Fruit fly (Drosophila melanogaster) whole organism, embryonic: Measurements from ENCODE around the gene GstT4.

Experiments
- Atf-2 ChIP-seq: fragments of 200-800 bp; sonication (Bioruptor generic); optimal IDR thresholded peaks from 2 replicates; lab custom pipeline; 2016; ENCODE audit warnings: missing biosample characterization, missing genetic modification characterization
- CG10565 ChIP-seq: fragments of 200-800 bp; sonication (Bioruptor generic); optimal IDR thresholded peaks from 3 replicates; lab custom pipeline; 2016; ENCODE audit warnings: missing biosample characterization, mild to moderate bottlenecking, missing genetic modification characterization
- CG10979 ChIP-seq: fragments of 200-800 bp; sonication (Bioruptor generic); optimal IDR thresholded peaks from 2 replicates; lab custom pipeline; 2018; ENCODE audit warnings: missing biosample characterization, mild to moderate bottlenecking, missing genetic modification characterization, moderate library complexity
- CG12942 ChIP-seq: fragments of 200-800 bp; sonication (Bioruptor generic); optimal IDR thresholded peaks from 3 replicates; lab custom pipeline; 2016; ENCODE audit warnings: missing biosample characterization, missing genetic modification characterization
- CG13624 ChIP-seq: fragments of 200-800 bp; sonication (Bioruptor generic); optimal IDR thresholded peaks from 2 replicates; lab custom pipeline; 2016; ENCODE audit warnings: missing biosample characterization, missing genetic modification characterization
- CG17912 ChIP-seq: fragments of 200-800 bp; sonication (Bioruptor generic); optimal IDR thresholded peaks from 2 replicates; lab custom pipeline; 2018; ENCODE audit warnings: missing biosample characterization, mild to moderate bottlenecking, missing genetic modification characterization
- CG1792 ChIP-seq: fragments of 200-800 bp; sonication (Bioruptor generic); optimal IDR thresholded peaks from 2 replicates; lab custom pipeline; 2016; ENCODE audit warnings: missing biosample characterization, missing genetic modification characterization
- CG2712 ChIP-seq: fragments of 200-800 bp; optimal IDR thresholded peaks from 3 replicates; lab custom pipeline; 2019; ENCODE audit warnings: missing biosample characterization, mild to moderate bottlenecking, missing genetic modification characterization, moderate library complexity
- CG2889 ChIP-seq: fragments of 200-800 bp; sonication (Bioruptor generic); IDR thresholded peaks from 3 replicates; pipeline ENCODE4 v1.3.6; 2022; ENCODE audit warnings: missing biosample characterization, missing genetic modification characterization
- CG31388 ChIP-seq: fragments of 200-800 bp; sonication (Bioruptor generic); optimal IDR thresholded peaks from 2 replicates; lab custom pipeline; 2016; ENCODE audit warnings: missing biosample characterization, missing genetic modification characterization
- CG4282 ChIP-seq: fragments of 200-800 bp; sonication (Bioruptor generic); optimal IDR thresholded peaks from 2 replicates; lab custom pipeline; 2016; ENCODE audit warnings: missing biosample characterization, missing genetic modification characterization
- CG43689 ChIP-seq: fragments of 200-800 bp; sonication (Bioruptor generic); IDR thresholded peaks from 2 replicates; pipeline ENCODE4 v1.3.6; 2022; ENCODE audit warnings: missing biosample characterization, missing genetic modification characterization
- CG6683 ChIP-seq: fragments of 200-800 bp; sonication (Bioruptor generic); optimal IDR thresholded peaks from 2 replicates; lab custom pipeline; 2017; ENCODE audit warnings: missing biosample characterization, mild to moderate bottlenecking, missing genetic modification characterization, missing genetic modification reagents
- CG6813 ChIP-seq: fragments of 200-800 bp; sonication (Bioruptor generic); optimal IDR thresholded peaks from 2 replicates; lab custom pipeline; 2017; ENCODE audit warnings: missing biosample characterization, missing genetic modification characterization, mild to moderate bottlenecking, moderate library complexity, missing genetic modification reagents
- CG7839 ChIP-seq: fragments of 200-800 bp; sonication (Bioruptor generic); optimal IDR thresholded peaks from 3 replicates; lab custom pipeline; 2018; ENCODE audit warnings: missing biosample characterization, mild to moderate bottlenecking, missing genetic modification characterization, moderate library complexity
- CG8359 ChIP-seq: fragments of 200-800 bp; sonication (Bioruptor generic); optimal IDR thresholded peaks from 2 replicates; lab custom pipeline; 2017; ENCODE audit warnings: missing biosample characterization, mild to moderate bottlenecking, missing genetic modification characterization, borderline replicate concordance
- CG8765 ChIP-seq: fragments of 200-800 bp; sonication (Bioruptor generic); IDR thresholded peaks from 2 replicates; pipeline ENCODE4 v1.3.6; 2022; ENCODE audit warnings: missing biosample characterization, missing genetic modification characterization
- CTCF ChIP-seq: fragments of 200-800 bp; sonication (Bioruptor generic); optimal IDR thresholded peaks from 2 replicates; lab custom pipeline; 2017; ENCODE audit warnings: missing biosample characterization, mild to moderate bottlenecking, missing genetic modification characterization, moderate library complexity
- D ChIP-seq, 2 experiments: fragments of 200-800 bp in 1 of 2; fragments of >200 bp in 1 of 2; sonication (Bioruptor generic) in 1 of 2; optimal IDR thresholded peaks; 2 replicates in 1 of 2; 3 replicates in 1 of 2; lab custom pipeline; 2017; ENCODE audit warnings: mild to moderate bottlenecking in 1 of 2, missing biosample characterization in 1 of 2, missing genetic modification characterization in 1 of 2, missing genetic modification reagents in 1 of 2
- GATAe ChIP-seq: fragments of 200-800 bp; sonication (Bioruptor generic); conservative IDR thresholded peaks from 2 replicates; pipeline ENCODE4 v1.3.6; 2022; ENCODE audit warnings: missing biosample characterization, missing genetic modification characterization
- HmgD ChIP-seq: fragments of 200-800 bp; sonication (Bioruptor generic); optimal IDR thresholded peaks from 3 replicates; lab custom pipeline; 2016; ENCODE audit warnings: missing biosample characterization, missing genetic modification characterization
- Med ChIP-seq: fragments of 200-800 bp; sonication (Bioruptor generic); peaks from one replicate; lab custom pipeline; 2016; ENCODE audit warnings: missing biosample characterization, missing genetic modification characterization, mild to moderate bottlenecking, inconsistent platforms, moderate library complexity
- NK7.1 ChIP-seq: fragments of 200-800 bp; sonication (Bioruptor generic); optimal IDR thresholded peaks from 3 replicates; lab custom pipeline; 2016; ENCODE audit warnings: missing biosample characterization, missing genetic modification characterization
- Optix ChIP-seq: fragments of 200-800 bp; sonication (Bioruptor generic); IDR thresholded peaks from 3 replicates; pipeline ENCODE4 v1.3.6; 2022; ENCODE audit warnings: missing biosample characterization, missing genetic modification characterization
- Pdp1 ChIP-seq, 2 experiments: fragments of 200-800 bp; sonication (Bioruptor generic); optimal IDR thresholded peaks; 3 replicates each; lab custom pipeline; 2016; ENCODE audit warnings: missing biosample characterization in 2 of 2, missing genetic modification characterization in 2 of 2, mild to moderate bottlenecking in 1 of 2, moderate library complexity in 1 of 2
- br ChIP-seq: fragments of >200 bp; optimal IDR thresholded peaks from 2 replicates; lab custom pipeline; 2017
- cas ChIP-seq: fragments of 200-800 bp; sonication (Bioruptor generic); IDR thresholded peaks from 2 replicates; pipeline ENCODE4 v1.3.6; 2022; ENCODE audit warnings: missing biosample characterization, missing genetic modification characterization
- chif ChIP-seq, 2 experiments: fragments of 200-800 bp; sonication (Bioruptor generic); optimal IDR thresholded peaks; 3 replicates each; lab custom pipeline; 2016; ENCODE audit warnings: missing biosample characterization in 2 of 2, missing genetic modification characterization in 2 of 2
- chm ChIP-seq: fragments of 200-800 bp; sonication (Bioruptor generic); IDR thresholded peaks from 2 replicates; pipeline ENCODE4 v1.3.6; 2022; ENCODE audit warnings: missing biosample characterization, missing genetic modification characterization
- corto ChIP-seq: fragments of 200-800 bp; sonication (Bioruptor generic); optimal IDR thresholded peaks from 2 replicates; lab custom pipeline; 2016; ENCODE audit warnings: missing biosample characterization, mild to moderate bottlenecking, missing genetic modification characterization, moderate library complexity
- danr ChIP-seq: fragments of 200-800 bp; sonication (Bioruptor generic); IDR thresholded peaks from 2 replicates; pipeline ENCODE4 v1.3.6; 2022; ENCODE audit warnings: missing biosample characterization, missing genetic modification characterization
- ham ChIP-seq: fragments of 200-800 bp; sonication (Bioruptor generic); IDR thresholded peaks from 2 replicates; pipeline ENCODE4 v1.3.6; 2022; ENCODE audit warnings: missing biosample characterization, missing genetic modification characterization
- hb ChIP-seq: fragments of 200-800 bp; sonication (Bioruptor generic); IDR thresholded peaks from 3 replicates; pipeline ENCODE4 v1.3.6; 2022; ENCODE audit warnings: missing biosample characterization, missing genetic modification characterization; ENCODE audit not compliant: partially characterized antibody
- hkb ChIP-seq, 2 experiments: fragments of 200-800 bp in 1 of 2; fragments of >200 bp in 1 of 2; sonication (Bioruptor generic) in 1 of 2; IDR thresholded peaks in 1 of 2; optimal IDR thresholded peaks in 1 of 2; 2 replicates each; pipeline versions ENCODE4 v1.3.6 to Lab custom; 2017 to 2022; ENCODE audit warnings: missing biosample characterization in 1 of 2, missing genetic modification characterization in 1 of 2
- ind ChIP-seq: fragments of 200-800 bp; sonication (Bioruptor generic); optimal IDR thresholded peaks from 3 replicates; lab custom pipeline; 2016; ENCODE audit warnings: missing biosample characterization, missing genetic modification characterization
- insv ChIP-seq, 2 experiments: fragments of 200-800 bp; sonication (Bioruptor generic); optimal IDR thresholded peaks; 3 replicates each; lab custom pipeline; 2016 to 2018; ENCODE audit warnings: missing biosample characterization in 2 of 2, missing genetic modification characterization in 2 of 2
- lab ChIP-seq: fragments of 200-800 bp; sonication (Bioruptor generic); optimal IDR thresholded peaks from 3 replicates; lab custom pipeline; 2017; ENCODE audit warnings: missing biosample characterization, missing genetic modification characterization, mild to moderate bottlenecking, moderate library complexity, missing genetic modification reagents
- mirr ChIP-seq: fragments of 200-800 bp; sonication (Bioruptor generic); optimal IDR thresholded peaks from 3 replicates; lab custom pipeline; 2018; ENCODE audit warnings: missing biosample characterization, mild to moderate bottlenecking, missing genetic modification characterization
- nerfin-1 ChIP-seq: fragments of 200-800 bp; sonication (Bioruptor generic); optimal IDR thresholded peaks from 3 replicates; lab custom pipeline; 2019; ENCODE audit warnings: missing biosample characterization, mild to moderate bottlenecking, missing genetic modification characterization, moderate library complexity
- odd ChIP-seq: fragments of 200-800 bp; sonication (Bioruptor generic); optimal IDR thresholded peaks from 2 replicates; lab custom pipeline; 2017; ENCODE audit warnings: missing biosample characterization, mild to moderate bottlenecking, missing genetic modification characterization
- org-1 ChIP-seq: fragments of 200-800 bp; sonication (Bioruptor generic); optimal IDR thresholded peaks from 2 replicates; lab custom pipeline; 2017; ENCODE audit warnings: missing biosample characterization, missing genetic modification characterization
- peb ChIP-seq: fragments of 200-800 bp; sonication (Bioruptor generic); IDR thresholded peaks from 2 replicates; pipeline ENCODE4 v1.3.6; 2022; ENCODE audit warnings: missing biosample characterization, missing genetic modification characterization
- pzg ChIP-seq: fragments of 200-800 bp; sonication (Bioruptor generic); optimal IDR thresholded peaks from 3 replicates; lab custom pipeline; 2018; ENCODE audit warnings: missing biosample characterization, mild to moderate bottlenecking, missing genetic modification characterization, moderate library complexity
- run ChIP-seq: fragments of 200-800 bp; sonication (Bioruptor generic); optimal IDR thresholded peaks from 3 replicates; lab custom pipeline; 2018; ENCODE audit warnings: missing biosample characterization, mild to moderate bottlenecking, missing genetic modification characterization
- sens ChIP-seq: fragments of 200-800 bp; sonication (Bioruptor generic); peaks from one replicate; lab custom pipeline; 2016; ENCODE audit warnings: missing biosample characterization, missing genetic modification characterization
- seq ChIP-seq: fragments of 200-800 bp; sonication (Bioruptor generic); IDR thresholded peaks from 2 replicates; pipeline ENCODE4 v1.3.6; 2022; ENCODE audit warnings: missing biosample characterization, missing genetic modification characterization
- sna ChIP-seq: fragments of 200-800 bp; sonication (Bioruptor generic); IDR thresholded peaks from 2 replicates; pipeline ENCODE4 v1.3.6; 2022; ENCODE audit warnings: missing biosample characterization, missing genetic modification characterization; ENCODE audit not compliant: partially characterized antibody
- sob ChIP-seq: fragments of 200-800 bp; sonication (Bioruptor generic); IDR thresholded peaks from 2 replicates; pipeline ENCODE4 v1.3.6; 2022; ENCODE audit warnings: missing biosample characterization, missing genetic modification characterization
- sug ChIP-seq: fragments of 200-800 bp; optimal IDR thresholded peaks from 2 replicates; lab custom pipeline; 2019; ENCODE audit warnings: missing biosample characterization, mild to moderate bottlenecking, missing genetic modification characterization, moderate library complexity
- tna ChIP-seq: fragments of 200-800 bp; sonication (Bioruptor generic); IDR thresholded peaks from 2 replicates; pipeline ENCODE4 v1.3.6; 2022; ENCODE audit warnings: missing biosample characterization, missing genetic modification characterization; ENCODE audit not compliant: partially characterized antibody
- wdn ChIP-seq: fragments of 200-800 bp; sonication (Bioruptor generic); IDR thresholded peaks from 2 replicates; pipeline ENCODE4 v1.3.6; 2022; ENCODE audit warnings: missing biosample characterization, missing genetic modification characterization
- z ChIP-seq: fragments of 200-800 bp; sonication (Bioruptor generic); IDR thresholded peaks from 3 replicates; pipeline ENCODE4 v1.3.6; 2022; ENCODE audit warnings: missing biosample characterization, missing genetic modification characterization

GstT4 gene

dm6 chrX:13401245-13401644 is 3.3 kb upstream of the GstT4 start (continued):
- TF ChIP-seq CG7839 (tag; lab: Kevin White, UChicago) (peak; percentile 24), sob (no peak), ind (GFP tag; lab: Kevin White, UChicago) (no peak), org-1 (GFP tag; lab: Kevin White, UChicago) (no peak), CG6813 (GFP tag; lab: Kevin White, UChicago) (no peak), CTCF (GFP tag; lab: Kevin White, UChicago) (peak; percentile 91), HmgD (GFP tag; lab: Kevin White, UChicago) (no peak), GATAe (GFP tag; lab: Robert Waterston, UW) (no peak), Optix (GFP tag; lab: Robert Waterston, UW) (no peak), run (tag; lab: Kevin White, UChicago) (no peak), peb (no peak), corto (GFP tag; lab: Kevin White, UChicago) (no peak), lab (GFP tag; lab: Kevin White, UChicago) (peak; percentile 9), CG8765 (GFP tag; lab: Robert Waterston, UW) (no peak), br (lab: Kevin White, UChicago) (no peak), CG2712 (no peak), chif (GFP tag; optimal IDR thresholded peaks at IDR 0.05; lab: Kevin White, UChicago) (no peak), wdn (no peak), D (optimal IDR thresholded peaks at IDR 0.05; lab: Kevin White, UChicago) (no peak), D (GFP tag; optimal IDR thresholded peaks at IDR 0.05; lab: Kevin White, UChicago) (no peak), insv (GFP tag; optimal IDR thresholded peaks at IDR 0.05; lab: Kevin White, UChicago) (peak in 1 of 2 experiments; percentile 9), CG10979 (tag; lab: Kevin White, UChicago) (peak; percentile 2), CG6683 (no peak), CG13624 (GFP tag; lab: Kevin White, UChicago) (peak; percentile 9), CG1792 (GFP tag; lab: Kevin White, UChicago) (no peak), cas (no peak), CG2889 (no peak), hkb (optimal IDR thresholded peaks at IDR 0.05; lab: Kevin White, UChicago) (no peak), hkb (GFP tag; IDR thresholded peaks at IDR 0.05; lab: Robert Waterston, UW) (0 out of 2 replicates have a peak, but pooled peaks have one; percentile 15), CG43689 (GFP tag; lab: Robert Waterston, UW) (no peak), seq (GFP tag; lab: Robert Waterston, UW) (no peak), z (GFP tag; lab: Robert Waterston, UW) (no peak), NK7.1 (GFP tag; lab: Kevin White, UChicago) (peak; percentile 18), sna (no peak), pzg (GFP tag; lab: Kevin White, UChicago) (no peak), Pdp1 (GFP tag; optimal IDR thresholded peaks at IDR 0.05; lab: Kevin White, UChicago) (no peak), danr (GFP tag; lab: Robert Waterston, UW) (no peak), CG31388 (no peak), CG10565 (GFP tag; lab: Kevin White, UChicago) (no peak), nerfin-1 (tag; lab: Kevin White, UChicago) (no peak), ham (no peak), Atf-2 (GFP tag; lab: Kevin White, UChicago) (no peak), CG4282 (GFP tag; lab: Kevin White, UChicago) (no peak), CG12942 (GFP tag; lab: Kevin White, UChicago) (no peak), CG17912 (GFP tag; lab: Kevin White, UChicago) (no peak), sens (peak; percentile 71), odd (GFP tag; lab: Kevin White, UChicago) (peak; percentile 4), chm (GFP tag; lab: Robert Waterston, UW) (0 out of 2 replicates have a peak, but pooled peaks have one; percentile 11), hb (GFP tag; lab: Robert Waterston, UW) (no peak), tna (GFP tag; lab: Robert Waterston, UW) (no peak), sug (tag; lab: Kevin White, UChicago) (peak; percentile 14), Med (peak; percentile 94), mirr (GFP tag; lab: Kevin White, UChicago) (no peak), CG8359 (GFP tag; lab: Kevin White, UChicago) (no peak)
